Worm (Caenorhabditis elegans): ENCODE data around the gene ZC513.2.
A peak's percentile ranks its signal among the peaks of the same experiment; 100 is the strongest.

Gene ZC513.2

ce11 chrV:8043664-8044063 lies 10.6 kb upstream of the ZC513.2 start:
- TF ChIP-seq mep-1 (tag; optimal IDR thresholded peaks at IDR 0.05) (peak; percentile 38), sup-37 (GFP tag; optimal IDR thresholded peaks at IDR 0.05) (no peak), aly-2 (tag; optimal IDR thresholded peaks at IDR 0.05) (no peak), grh-1 (GFP tag; IDR thresholded peaks at IDR 0.05) (no peak), nhr-76 (tag; optimal IDR thresholded peaks at IDR 0.05) (no peak), xbp-1 (tag; optimal IDR thresholded peaks at IDR 0.05) (no peak), nhr-19 (GFP tag; conservative IDR thresholded peaks at IDR 0.05) (no peak), snu-23 (GFP tag; optimal IDR thresholded peaks at IDR 0.05) (peak; percentile 28), ceh-63 (GFP tag; optimal IDR thresholded peaks at IDR 0.05) (no peak), sptf-1 (tag; optimal IDR thresholded peaks at IDR 0.05) (no peak), nhr-20 (tag; optimal IDR thresholded peaks at IDR 0.05) (peak; percentile 35), ztf-11 (tag; optimal IDR thresholded peaks at IDR 0.05) (no peak), blmp-1 (tag; optimal IDR thresholded peaks at IDR 0.05) (peak; percentile 92), efl-3 (GFP tag; optimal IDR thresholded peaks at IDR 0.05) (no peak), lir-3 (tag; optimal IDR thresholded peaks at IDR 0.05; ENCODE audit: poor library complexity) (no peak), hpl-2 (GFP tag; optimal IDR thresholded peaks at IDR 0.05) (no peak), elt-3 (tag; optimal IDR thresholded peaks at IDR 0.05) (peak in 2 of 6 experiments; percentile 33 to 36), efl-1 (optimal IDR thresholded peaks at IDR 0.05) (no peak), efl-1 (GFP tag; optimal IDR thresholded peaks at IDR 0.05 in 1 of 2) (peak in 1 of 2 experiments; percentile 41), F16B12.6 (tag; optimal IDR thresholded peaks at IDR 0.05) (no peak), nhr-85 (tag) (no peak), hlh-17 (GFP tag; optimal IDR thresholded peaks at IDR 0.05; ENCODE audit: borderline replicate concordance) (no peak), snpc-4 (tag; optimal IDR thresholded peaks at IDR 0.05) (no peak), jun-1 (tag; optimal IDR thresholded peaks at IDR 0.05) (no peak), ama-1 (optimal IDR thresholded peaks at IDR 0.05) (no peak), aha-1 (tag; optimal IDR thresholded peaks at IDR 0.05) (no peak), isw-1 (GFP tag; IDR thresholded peaks at IDR 0.05) (no peak), nhr-71 (tag; optimal IDR thresholded peaks at IDR 0.05) (peak; percentile 15), nhr-84 (tag; optimal IDR thresholded peaks at IDR 0.05) (no peak), lin-14 (GFP tag; optimal IDR thresholded peaks at IDR 0.05) (peak; percentile 62), ets-5 (GFP tag; IDR thresholded peaks at IDR 0.05) (no peak), ceh-82 (tag; optimal IDR thresholded peaks at IDR 0.05) (no peak), rnt-1 (tag; optimal IDR thresholded peaks at IDR 0.05) (no peak)

ce11 chrV:8044957-8045356 lies 9.3 kb upstream of the ZC513.2 start:
- TF ChIP-seq lin-14 (GFP tag; optimal IDR thresholded peaks at IDR 0.05) (peak; percentile 61), blmp-1 (tag; optimal IDR thresholded peaks at IDR 0.05) (peak; percentile 68), nhr-19 (GFP tag; conservative IDR thresholded peaks at IDR 0.05) (no peak), nhr-85 (tag) (peak; percentile 84), mep-1 (tag; optimal IDR thresholded peaks at IDR 0.05) (peak; percentile 46), nhr-20 (tag; optimal IDR thresholded peaks at IDR 0.05) (peak; percentile 10), snu-23 (GFP tag; optimal IDR thresholded peaks at IDR 0.05) (peak; percentile 2), grh-1 (GFP tag; IDR thresholded peaks at IDR 0.05) (0 out of 2 replicates have a peak, but pooled peaks have one; percentile 7), dsc-1 (tag; optimal IDR thresholded peaks at IDR 0.05) (no peak), efl-1 (optimal IDR thresholded peaks at IDR 0.05) (no peak), efl-1 (GFP tag; optimal IDR thresholded peaks at IDR 0.05 in 1 of 2) (peak in 1 of 2 experiments; percentile 66)

- TF ChIP-seq efl-3 (GFP tag; optimal IDR thresholded peaks at IDR 0.05): no peak
- no peak for TF ChIP-seq swsn-7 (tag; optimal IDR thresholded peaks at IDR 0.05)
- no peak for TF ChIP-seq nhr-237 (tag; optimal IDR thresholded peaks at IDR 0.05)
- TF ChIP-seq fkh-4 (tag; optimal IDR thresholded peaks at IDR 0.05; ENCODE audit: borderline replicate concordance): no peak
- no peak for TF ChIP-seq lin-35 (GFP tag; optimal IDR thresholded peaks at IDR 0.05)
- no peak for TF ChIP-seq hpl-2 (GFP tag; optimal IDR thresholded peaks at IDR 0.05)
- no peak for TF ChIP-seq hlh-4 (tag; optimal IDR thresholded peaks at IDR 0.05)
- no peak for TF ChIP-seq Y116A8C.19 (tag; optimal IDR thresholded peaks at IDR 0.05; ENCODE audit: borderline replicate concordance)
- no peak for TF ChIP-seq snu-23 (GFP tag; optimal IDR thresholded peaks at IDR 0.05)
- TF ChIP-seq ama-1 (optimal IDR thresholded peaks at IDR 0.05): no peak
- no peak for TF ChIP-seq lin-39 (tag; optimal IDR thresholded peaks at IDR 0.05)
- no peak for TF ChIP-seq lsy-2 (tag; optimal IDR thresholded peaks at IDR 0.05)
- TF ChIP-seq C04F5.9 (tag; optimal IDR thresholded peaks at IDR 0.05): no peak
- no peak for TF ChIP-seq unc-62 (GFP tag; optimal IDR thresholded peaks at IDR 0.05)
- no peak for TF ChIP-seq pqm-1 (tag; optimal IDR thresholded peaks at IDR 0.05)
- TF ChIP-seq ces-1 (GFP tag; optimal IDR thresholded peaks at IDR 0.05): no peak
- no peak for TF ChIP-seq nhr-19 (GFP tag; conservative IDR thresholded peaks at IDR 0.05)
Measured at ce11 chrV:8046706-8047105, 7.5 kb upstream of the ZC513.2 start, which contains the start of gene ZC513.3. ZC513.3 (plus strand) TSS chrV:8047006.

Measured in whole organism, L1 larva.